Fruit fly (Drosophila melanogaster): ENCODE measurements around the gene Pdf.
A peak's percentile ranks its signal among the peaks of the same experiment; 100 is the strongest.

The Pdf gene

dm6 chr3R:26496356-26496755 lies 40.4 kb upstream of the Pdf start:
- TF ChIP-seq ey (GFP tag; optimal IDR thresholded peaks at IDR 0.05) (no peak), dsf (GFP tag; optimal IDR thresholded peaks at IDR 0.05; ENCODE audit: borderline replicate concordance) (no peak), N (GFP tag; optimal IDR thresholded peaks at IDR 0.05) (no peak), Vsx2 (GFP tag; optimal IDR thresholded peaks at IDR 0.05; ENCODE audit: partially characterized antibody) (no peak), foxo (GFP tag; optimal IDR thresholded peaks at IDR 0.05) (peak in 1 of 2 experiments; percentile 38), HLH106 (tag; optimal IDR thresholded peaks at IDR 0.05) (peak; percentile 1), fru (GFP tag; optimal IDR thresholded peaks at IDR 0.05) (peak; percentile 36), OdsH (GFP tag; optimal IDR thresholded peaks at IDR 0.05) (no peak), Rel (GFP tag; optimal IDR thresholded peaks at IDR 0.05) (no peak), Rel (tag; optimal IDR thresholded peaks at IDR 0.05) (no peak), h (GFP tag; optimal IDR thresholded peaks at IDR 0.05) (peak; percentile 35), Abd-B (GFP tag; optimal IDR thresholded peaks at IDR 0.05) (no peak), Sp1 (GFP tag; optimal IDR thresholded peaks at IDR 0.05) (no peak), GATAd (GFP tag; optimal IDR thresholded peaks at IDR 0.05) (no peak), Hr78 (GFP tag; optimal IDR thresholded peaks at IDR 0.05) (no peak), jim (GFP tag; optimal IDR thresholded peaks at IDR 0.05) (no peak), sv (GFP tag; optimal IDR thresholded peaks at IDR 0.05) (no peak), rgr (GFP tag; optimal IDR thresholded peaks at IDR 0.05) (no peak), CrebA (GFP tag; optimal IDR thresholded peaks at IDR 0.05; ENCODE audit: borderline replicate concordance) (no peak), Mio (GFP tag; optimal IDR thresholded peaks at IDR 0.05) (no peak), CG9705 (GFP tag; optimal IDR thresholded peaks at IDR 0.05) (no peak), Dif (GFP tag; optimal IDR thresholded peaks at IDR 0.05; ENCODE audit: partially characterized antibody) (no peak), Hr83 (GFP tag; optimal IDR thresholded peaks at IDR 0.05; ENCODE audit: poor library complexity, severe bottlenecking) (no peak)

- TF ChIP-seq OdsH (GFP tag; optimal IDR thresholded peaks at IDR 0.05) (no peak), HLH106 (tag; optimal IDR thresholded peaks at IDR 0.05) (peak; percentile 1)
Measured at dm6 chr3R:26494247-26494646, 38.3 kb upstream of the Pdf start.

- TF ChIP-seq CG9705 (GFP tag; optimal IDR thresholded peaks at IDR 0.05), result no peak
- no peak for TF ChIP-seq lola (GFP tag; optimal IDR thresholded peaks at IDR 0.05)
- TF ChIP-seq CG32264 (GFP tag; optimal IDR thresholded peaks at IDR 0.05), result no peak
- no peak for TF ChIP-seq Hr83 (GFP tag; optimal IDR thresholded peaks at IDR 0.05; ENCODE audit: poor library complexity, severe bottlenecking)
- TF ChIP-seq Rel (GFP tag; optimal IDR thresholded peaks at IDR 0.05), result no peak
- no peak for TF ChIP-seq Rel (tag; optimal IDR thresholded peaks at IDR 0.05)
- TF ChIP-seq Mio (GFP tag; optimal IDR thresholded peaks at IDR 0.05), result no peak
- no peak for TF ChIP-seq dl (GFP tag; optimal IDR thresholded peaks at IDR 0.05; ENCODE audit: insufficient read depth in 1 of 2, partially characterized antibody in 2 of 2)
- TF ChIP-seq psq (GFP tag; optimal IDR thresholded peaks at IDR 0.05), result peak; percentile 6
- no peak for TF ChIP-seq woc (GFP tag; optimal IDR thresholded peaks at IDR 0.05)
- no peak for TF ChIP-seq brk (GFP tag; optimal IDR thresholded peaks at IDR 0.05)
- TF ChIP-seq Dif (GFP tag; optimal IDR thresholded peaks at IDR 0.05; ENCODE audit: partially characterized antibody), result no peak
- TF ChIP-seq Hr78 (GFP tag; optimal IDR thresholded peaks at IDR 0.05), result no peak
- TF ChIP-seq dsf (GFP tag; optimal IDR thresholded peaks at IDR 0.05; ENCODE audit: borderline replicate concordance), result no peak
- no peak for TF ChIP-seq GATAd (GFP tag; optimal IDR thresholded peaks at IDR 0.05)
- no peak for TF ChIP-seq Vsx2 (GFP tag; optimal IDR thresholded peaks at IDR 0.05; ENCODE audit: partially characterized antibody)
- no peak for TF ChIP-seq rgr (GFP tag; optimal IDR thresholded peaks at IDR 0.05)
- TF ChIP-seq Dfd (GFP tag; optimal IDR thresholded peaks at IDR 0.05), result no peak
- TF ChIP-seq usp (GFP tag; optimal IDR thresholded peaks at IDR 0.05), result no peak
- no peak for TF ChIP-seq tai (GFP tag; optimal IDR thresholded peaks at IDR 0.05)
- peak; percentile 31 for TF ChIP-seq ey (GFP tag; optimal IDR thresholded peaks at IDR 0.05)
- no peak for TF ChIP-seq sv (GFP tag; optimal IDR thresholded peaks at IDR 0.05)
- TF ChIP-seq fru (GFP tag; optimal IDR thresholded peaks at IDR 0.05), result peak; percentile 36
- TF ChIP-seq foxo (GFP tag; optimal IDR thresholded peaks at IDR 0.05), result peak in 1 of 2 experiments; percentile 48
- no peak for TF ChIP-seq Abd-B (GFP tag; optimal IDR thresholded peaks at IDR 0.05)
- peak; percentile 18 for TF ChIP-seq Sp1 (GFP tag; optimal IDR thresholded peaks at IDR 0.05)
- TF ChIP-seq br (GFP tag; optimal IDR thresholded peaks at IDR 0.05), result no peak
- peak; percentile 2 for TF ChIP-seq Hnf4 (GFP tag; optimal IDR thresholded peaks at IDR 0.05)
- TF ChIP-seq Myc (optimal IDR thresholded peaks at IDR 0.05), result no peak
- no peak for TF ChIP-seq sage (GFP tag; optimal IDR thresholded peaks at IDR 0.05)
- TF ChIP-seq pan (optimal IDR thresholded peaks at IDR 0.05), result no peak
- peak; percentile 55 for TF ChIP-seq h (GFP tag; optimal IDR thresholded peaks at IDR 0.05)
- no peak for TF ChIP-seq CrebA (GFP tag; optimal IDR thresholded peaks at IDR 0.05; ENCODE audit: borderline replicate concordance)
- no peak for TF ChIP-seq dmrt93B (GFP tag; optimal IDR thresholded peaks at IDR 0.05)
- peak; percentile 3 for TF ChIP-seq OdsH (GFP tag; optimal IDR thresholded peaks at IDR 0.05)
- no peak for TF ChIP-seq jim (GFP tag; optimal IDR thresholded peaks at IDR 0.05)
- TF ChIP-seq Jra (GFP tag; optimal IDR thresholded peaks at IDR 0.05), result no peak
- TF ChIP-seq HLH106 (tag; optimal IDR thresholded peaks at IDR 0.05), result peak; percentile 31
- TF ChIP-seq N (GFP tag; optimal IDR thresholded peaks at IDR 0.05), result no peak
Measured at dm6 chr3R:26489456-26489855, 33.5 kb upstream of the Pdf start.
